Worm (Caenorhabditis elegans) whole organism, L3 larva: Measurements from ENCODE around the gene gst-19.
A peak's percentile ranks its signal among the peaks of the same experiment; 100 is the strongest.

Experiments used
- R02D3.7 ChIP-seq: fragments of 150-350 bp; optimal IDR thresholded peaks from 2 replicates; lab custom pipeline; 2014; ENCODE audit warnings: missing biosample characterization, missing genetic modification characterization
- ZK546.5 ChIP-seq: sonication (generic microtip); optimal IDR thresholded peaks from 2 replicates; lab custom pipeline; 2017; ENCODE audit warnings: missing biosample characterization, missing genetic modification characterization
- aly-2 ChIP-seq: fragments of 150-350 bp; optimal IDR thresholded peaks from 2 replicates; lab custom pipeline; 2014; ENCODE audit warnings: missing biosample characterization, missing genetic modification characterization
- ama-1 ChIP-seq: fragments of 150-350 bp; optimal IDR thresholded peaks from 2 replicates; lab custom pipeline; 2018
- ceh-16 ChIP-seq: sonication (generic microtip); optimal IDR thresholded peaks from 2 replicates; lab custom pipeline; 2017; ENCODE audit warnings: missing biosample characterization, missing genetic modification characterization
- ceh-28 ChIP-seq: fragments of 150-350 bp; optimal IDR thresholded peaks from 2 replicates; lab custom pipeline; 2014; ENCODE audit warnings: missing biosample characterization, missing genetic modification reagents, missing genetic modification characterization
- ceh-82 ChIP-seq: fragments of 150-350 bp; optimal IDR thresholded peaks from 2 replicates; lab custom pipeline; 2014; ENCODE audit warnings: missing biosample characterization, missing genetic modification characterization
- daf-12 ChIP-seq: fragments of 150-350 bp; optimal IDR thresholded peaks from 2 replicates; lab custom pipeline; 2014; ENCODE audit warnings: missing biosample characterization, missing genetic modification reagents, missing genetic modification characterization
- egl-5 ChIP-seq: fragments of 150-350 bp; optimal IDR thresholded peaks from 2 replicates; lab custom pipeline; 2017; ENCODE audit warnings: missing biosample characterization, missing genetic modification reagents, missing genetic modification characterization, inconsistent platforms
- elt-1 ChIP-seq: fragments of 150-350 bp; optimal IDR thresholded peaks from 2 replicates; lab custom pipeline; 2014; ENCODE audit warnings: missing biosample characterization, missing genetic modification characterization
- elt-2 ChIP-seq: sonication (generic microtip); optimal IDR thresholded peaks from 2 replicates; lab custom pipeline; 2016; ENCODE audit warnings: missing genetic modification reagents, mild to moderate bottlenecking, missing genetic modification characterization, missing compliant biosample characterization
- elt-3 ChIP-seq, 3 experiments: fragments of 150-350 bp in 1 of 3; sonication (generic microtip) in 2 of 3; optimal IDR thresholded peaks; 2 replicates in 2 of 3; 4 replicates in 1 of 3; lab custom pipeline; 2014 to 2017; ENCODE audit warnings: missing biosample characterization in 3 of 3, missing genetic modification characterization in 3 of 3
- eor-1 ChIP-seq, 2 experiments: fragments of 150-350 bp; optimal IDR thresholded peaks; 2 replicates each; lab custom pipeline; 2014 to 2018; ENCODE audit warnings: missing biosample characterization in 2 of 2, missing genetic modification characterization in 2 of 2
- fkh-10 ChIP-seq: sonication (generic microtip); optimal IDR thresholded peaks from 2 replicates; lab custom pipeline; 2017; ENCODE audit warnings: missing biosample characterization, missing genetic modification reagents, missing genetic modification characterization
- fkh-2 ChIP-seq: fragments of 150-350 bp; optimal IDR thresholded peaks from 2 replicates; lab custom pipeline; 2014; ENCODE audit warnings: missing biosample characterization, missing genetic modification reagents, missing genetic modification characterization
- fos-1 ChIP-seq: fragments of 150-350 bp; optimal IDR thresholded peaks from 2 replicates; lab custom pipeline; 2014; ENCODE audit warnings: missing biosample characterization, missing genetic modification characterization
- hmg-11 ChIP-seq: sonication (generic microtip); optimal IDR thresholded peaks from 2 replicates; lab custom pipeline; 2016; ENCODE audit warnings: missing genetic modification characterization, missing compliant biosample characterization
- jun-1 ChIP-seq: fragments of 150-350 bp; optimal IDR thresholded peaks from 2 replicates; lab custom pipeline; 2014; ENCODE audit warnings: missing biosample characterization, missing genetic modification reagents, missing genetic modification characterization
- lin-15B ChIP-seq: fragments of 150-350 bp; optimal IDR thresholded peaks from 2 replicates; lab custom pipeline; 2014; ENCODE audit warnings: missing biosample characterization, missing genetic modification characterization
- lin-39 ChIP-seq: fragments of 150-350 bp; optimal IDR thresholded peaks from 2 replicates; lab custom pipeline; 2018; ENCODE audit warnings: missing biosample characterization, missing genetic modification reagents, missing genetic modification characterization
- mdl-1 ChIP-seq: fragments of 150-350 bp; optimal IDR thresholded peaks from 2 replicates; lab custom pipeline; 2014; ENCODE audit warnings: missing biosample characterization, missing genetic modification characterization
- nfya-1 ChIP-seq: sonication (generic microtip); optimal IDR thresholded peaks from 2 replicates; lab custom pipeline; 2017; ENCODE audit warnings: missing genetic modification characterization, mild to moderate bottlenecking, missing compliant biosample characterization, antibody characterized with exemption, moderate library complexity; ENCODE audit not compliant: insufficient read depth
- nhr-11 ChIP-seq: fragments of 150-350 bp; optimal IDR thresholded peaks from 2 replicates; lab custom pipeline; 2014; ENCODE audit warnings: missing biosample characterization, missing genetic modification characterization
- nhr-12 ChIP-seq: fragments of 150-350 bp; optimal IDR thresholded peaks from 2 replicates; lab custom pipeline; 2014; ENCODE audit warnings: missing biosample characterization, missing genetic modification characterization
- nhr-23 ChIP-seq: fragments of 150-350 bp; optimal IDR thresholded peaks from 2 replicates; lab custom pipeline; 2014; ENCODE audit warnings: missing biosample characterization, missing genetic modification reagents, missing genetic modification characterization
- nhr-237 ChIP-seq: fragments of 150-350 bp; optimal IDR thresholded peaks from 2 replicates; lab custom pipeline; 2014; ENCODE audit warnings: missing biosample characterization, missing genetic modification characterization
- nhr-25 ChIP-seq: sonication (generic microtip); optimal IDR thresholded peaks from 2 replicates; lab custom pipeline; 2017; ENCODE audit warnings: missing biosample characterization, missing genetic modification characterization
- nhr-28 ChIP-seq: fragments of 150-350 bp; optimal IDR thresholded peaks from 2 replicates; lab custom pipeline; 2014; ENCODE audit warnings: missing biosample characterization, missing genetic modification characterization
- nhr-43 ChIP-seq: sonication (generic microtip); optimal IDR thresholded peaks from 2 replicates; lab custom pipeline; 2016; ENCODE audit warnings: mild to moderate bottlenecking, missing genetic modification characterization, missing compliant biosample characterization; ENCODE audit not compliant: poor library complexity, severe bottlenecking
- nhr-67 ChIP-seq: fragments of 150-350 bp; optimal IDR thresholded peaks from 2 replicates; lab custom pipeline; 2014; ENCODE audit warnings: missing biosample characterization, missing genetic modification characterization
- nhr-76 ChIP-seq: fragments of 150-350 bp; sonication (generic microtip); optimal IDR thresholded peaks from 5 replicates; lab custom pipeline; 2014; ENCODE audit warnings: missing biosample characterization, missing genetic modification characterization
- nhr-77 ChIP-seq: fragments of 150-350 bp; optimal IDR thresholded peaks from 2 replicates; lab custom pipeline; 2014; ENCODE audit warnings: missing biosample characterization, missing genetic modification characterization
- pha-4 ChIP-seq: fragments of 150-350 bp; optimal IDR thresholded peaks from 2 replicates; lab custom pipeline; 2014; ENCODE audit warnings: missing biosample characterization, missing genetic modification reagents, missing genetic modification characterization
- pqm-1 ChIP-seq: fragments of 150-350 bp; optimal IDR thresholded peaks from 2 replicates; lab custom pipeline; 2017; ENCODE audit warnings: missing biosample characterization, missing genetic modification characterization, inconsistent platforms
- skn-1 ChIP-seq: fragments of 150-350 bp; optimal IDR thresholded peaks from 2 replicates; lab custom pipeline; 2014; ENCODE audit warnings: missing biosample characterization, missing genetic modification characterization
- snpc-4 ChIP-seq: fragments of 150-350 bp; optimal IDR thresholded peaks from 2 replicates; lab custom pipeline; 2014; ENCODE audit warnings: missing biosample characterization, missing genetic modification characterization
- tbx-2 ChIP-seq: sonication (generic microtip); optimal IDR thresholded peaks from 2 replicates; lab custom pipeline; 2016; ENCODE audit warnings: mild to moderate bottlenecking, missing genetic modification characterization, missing compliant biosample characterization
- unc-39 ChIP-seq: sonication (generic microtip); optimal IDR thresholded peaks from 4 replicates; lab custom pipeline; 2017; ENCODE audit warnings: missing biosample characterization, missing genetic modification characterization
- unc-62 ChIP-seq: fragments of 150-350 bp; sonication (generic microtip); optimal IDR thresholded peaks from 4 replicates; lab custom pipeline; 2014; ENCODE audit warnings: missing biosample characterization, missing genetic modification reagents, missing genetic modification characterization
- zag-1 ChIP-seq: fragments of 150-350 bp; optimal IDR thresholded peaks from 2 replicates; lab custom pipeline; 2014; ENCODE audit warnings: missing biosample characterization, missing genetic modification characterization
- ztf-4 ChIP-seq: fragments of 150-350 bp; optimal IDR thresholded peaks from 2 replicates; lab custom pipeline; 2014; ENCODE audit warnings: missing biosample characterization, missing genetic modification characterization

gst-19 gene

ce11 chrII:13609655-13610054 is 17.3 kb downstream of the gst-19 start, which contains the start of gene gst-20:
gst-20 (minus strand) TSS chrII:13609824.
- TF ChIP-seq pha-4 (tag; lab: Kevin White, UChicago) (peak; percentile 75), elt-3 (tag; optimal IDR thresholded peaks at IDR 0.05; lab: Kevin White, UChicago) (no peak), fkh-2 (tag; lab: Kevin White, UChicago) (no peak), nhr-23 (tag; lab: Kevin White, UChicago) (peak; percentile 48), mdl-1 (tag; lab: Kevin White, UChicago) (peak; percentile 54), ceh-28 (tag; lab: Kevin White, UChicago) (peak; percentile 53), elt-2 (tag; lab: Kevin White, UChicago) (peak; percentile 64), nhr-43 (tag; lab: Kevin White, UChicago) (peak; percentile 68), unc-39 (tag; lab: Kevin White, UChicago) (no peak), lin-15B (tag; lab: Kevin White, UChicago) (no peak), fkh-10 (GFP tag; lab: Kevin White, UChicago) (no peak), nhr-67 (tag; lab: Kevin White, UChicago) (no peak), elt-1 (tag; lab: Kevin White, UChicago) (peak; percentile 61), tbx-2 (tag; lab: Kevin White, UChicago) (no peak), pqm-1 (peak; percentile 49), fos-1 (tag; lab: Kevin White, UChicago) (no peak), jun-1 (tag; lab: Kevin White, UChicago) (peak; percentile 14), nhr-25 (peak; percentile 64), nfya-1 (tag; lab: Kevin White, UChicago) (peak; percentile 8)

- TF ChIP-seq nhr-11 (tag; lab: Kevin White, UChicago) (no peak), ama-1 (lab: Kevin White, UChicago) (no peak), nfya-1 (tag; lab: Kevin White, UChicago) (no peak), nhr-77 (tag; lab: Kevin White, UChicago) (no peak), nhr-23 (tag; lab: Kevin White, UChicago) (no peak), elt-2 (tag; lab: Kevin White, UChicago) (no peak), fkh-10 (GFP tag; lab: Kevin White, UChicago) (no peak)
- TF ChIP-seq, all 47 proteins: peak for 0
Observed at ce11 chrII:13600904-13601303, 26.0 kb downstream of the gst-19 start, which contains the start of gene csp-1. csp-1 (plus strand) TSS chrII:13601204.

ce11 chrII:13596505-13596977 is 30.4 kb downstream of the gst-19 start, which contains the start of the genes fbxc-23 and csc-1:
fbxc-23 (minus strand) TSS chrII:13596555.
csc-1 (plus strand) TSS chrII:13596955.
- TF ChIP-seq unc-62 (GFP tag; lab: Kevin White, UChicago) (no peak), nhr-28 (tag; lab: Kevin White, UChicago) (no peak), egl-5 (tag; lab: Kevin White, UChicago) (no peak), ztf-4 (tag; lab: Kevin White, UChicago) (no peak), elt-1 (tag; lab: Kevin White, UChicago) (no peak), zag-1 (no peak), pha-4 (tag; lab: Kevin White, UChicago) (peak; percentile 64), nfya-1 (tag; lab: Kevin White, UChicago) (peak; percentile 83), elt-3 (tag; optimal IDR thresholded peaks at IDR 0.05; lab: Kevin White, UChicago) (no peak), nhr-67 (tag; lab: Kevin White, UChicago) (no peak), fos-1 (tag; lab: Kevin White, UChicago) (no peak), R02D3.7 (no peak), skn-1 (tag; lab: Kevin White, UChicago) (no peak), pqm-1 (no peak), lin-15B (tag; lab: Kevin White, UChicago) (peak; percentile 61), ceh-82 (no peak), unc-39 (tag; lab: Kevin White, UChicago) (no peak), eor-1 (tag; optimal IDR thresholded peaks at IDR 0.05; lab: Kevin White, UChicago) (no peak), hmg-11 (tag; lab: Kevin White, UChicago) (no peak), ceh-16 (tag; lab: Kevin White, UChicago) (no peak), nhr-23 (tag; lab: Kevin White, UChicago) (peak; percentile 69), snpc-4 (tag; lab: Kevin White, UChicago) (peak; percentile 58), lin-39 (tag; lab: Kevin White, UChicago) (peak; percentile 32), jun-1 (tag; lab: Kevin White, UChicago) (no peak), fkh-10 (GFP tag; lab: Kevin White, UChicago) (no peak), nhr-12 (tag; lab: Kevin White, UChicago) (no peak), elt-2 (tag; lab: Kevin White, UChicago) (peak; percentile 11), nhr-237 (tag; lab: Kevin White, UChicago) (no peak), daf-12 (tag; lab: Kevin White, UChicago) (no peak), aly-2 (tag; lab: Kevin White, UChicago) (no peak), nhr-11 (tag; lab: Kevin White, UChicago) (no peak), nhr-76 (tag; lab: Kevin White, UChicago) (no peak), nhr-25 (peak; percentile 22), ama-1 (lab: Kevin White, UChicago) (no peak), ZK546.5 (tag; lab: Kevin White, UChicago) (no peak)
